Worm (Caenorhabditis elegans) whole organism, early embryonic: ENCODE measurements around the gene tars-1.

Source experiments
- B0310.2 ChIP-seq: sonication (generic microtip); optimal IDR thresholded peaks from 2 replicates; lab custom pipeline; 2016; ENCODE audit warnings: mild to moderate bottlenecking, missing genetic modification characterization, missing compliant biosample characterization
- F13C5.2 ChIP-seq: sonication (generic microtip); optimal IDR thresholded peaks from 2 replicates; lab custom pipeline; 2017; ENCODE audit warnings: mild to moderate bottlenecking, missing genetic modification characterization, inconsistent platforms, missing compliant biosample characterization
- aly-1 ChIP-seq: sonication (generic microtip); optimal IDR thresholded peaks from 2 replicates; lab custom pipeline; 2016; ENCODE audit warnings: missing genetic modification characterization, missing compliant biosample characterization
- ama-1 ChIP-seq: fragments of 150-350 bp; optimal IDR thresholded peaks from 2 replicates; lab custom pipeline; 2014
- ceh-13 ChIP-seq: fragments of 200-800 bp; sonication (Bioruptor generic); optimal IDR thresholded peaks from 2 replicates; lab custom pipeline; 2018; ENCODE audit warnings: mild to moderate bottlenecking, missing genetic modification characterization, missing compliant biosample characterization
- ceh-36 ChIP-seq: sonication (generic microtip); optimal IDR thresholded peaks from 2 replicates; lab custom pipeline; 2016; ENCODE audit warnings: missing genetic modification characterization, inconsistent platforms, missing compliant biosample characterization
- ets-7 ChIP-seq: sonication (generic microtip); optimal IDR thresholded peaks from 2 replicates; lab custom pipeline; 2016; ENCODE audit warnings: missing genotype, missing genetic modification characterization, missing compliant biosample characterization
- flt-1 ChIP-seq: fragments of 200-800 bp; sonication (Bioruptor generic); IDR thresholded peaks from 2 replicates; pipeline ENCODE4 v1.3.6; 2022; ENCODE audit warnings: missing genetic modification characterization, missing compliant biosample characterization
- hmbx-1 ChIP-seq: sonication (generic microtip); optimal IDR thresholded peaks from 2 replicates; lab custom pipeline; 2016; ENCODE audit warnings: mild to moderate bottlenecking, missing genetic modification characterization, missing compliant biosample characterization
- hmg-4 ChIP-seq: fragments of 200-800 bp; sonication (Bioruptor generic); optimal IDR thresholded peaks from 2 replicates; lab custom pipeline; 2018; ENCODE audit warnings: mild to moderate bottlenecking, missing genetic modification characterization, missing compliant biosample characterization
- hnd-1 ChIP-seq: sonication (generic microtip); optimal IDR thresholded peaks from 2 replicates; lab custom pipeline; 2016; ENCODE audit warnings: missing genetic modification characterization, missing compliant biosample characterization
- pes-1 ChIP-seq: fragments of 200-800 bp; sonication (Bioruptor generic); IDR thresholded peaks from 2 replicates; pipeline ENCODE4 v1.3.6; 2022; ENCODE audit warnings: missing genetic modification reagents, missing genetic modification characterization, missing compliant biosample characterization
- scrt-1 ChIP-seq: fragments of 200-800 bp; sonication (Bioruptor generic); IDR thresholded peaks from 2 replicates; pipeline ENCODE4 v1.3.6; 2022; ENCODE audit warnings: missing genetic modification characterization, missing compliant biosample characterization
- sea-1 ChIP-seq: fragments of 200-800 bp; sonication (Bioruptor generic); conservative IDR thresholded peaks from 2 replicates; pipeline ENCODE4 v1.3.6; 2022; ENCODE audit warnings: missing genetic modification characterization, missing compliant biosample characterization
- tbx-11 ChIP-seq: fragments of 200-800 bp; sonication (Bioruptor generic); IDR thresholded peaks from 2 replicates; pipeline ENCODE4 v1.3.6; 2022; ENCODE audit warnings: missing genetic modification characterization, missing compliant biosample characterization
- tbx-37 ChIP-seq: fragments of 200-800 bp; sonication (Bioruptor generic); conservative IDR thresholded peaks from 2 replicates; pipeline ENCODE4 v1.3.6; 2022; ENCODE audit warnings: missing genetic modification reagents, missing genetic modification characterization, missing compliant biosample characterization
- tra-4 ChIP-seq: sonication (generic microtip); optimal IDR thresholded peaks from 2 replicates; lab custom pipeline; 2017; ENCODE audit warnings: missing genetic modification characterization, missing compliant biosample characterization

tars-1 gene

ce11 chrII:11688643-11689042 lies 6.8 kb downstream of the tars-1 start, which contains the start of gene kel-1:
TSS of gene kel-1 (plus strand) at chrII:11688943.
- TF ChIP-seq hmbx-1 (no peak), hnd-1 (tag; lab: Kevin White, UChicago) (no peak), tbx-11 (no peak), pes-1 (no peak), flt-1 (GFP tag; lab: Robert Waterston, UW) (no peak), aly-1 (tag; lab: Kevin White, UChicago) (no peak), hmg-4 (no peak), B0310.2 (tag; lab: Kevin White, UChicago) (no peak), ama-1 (lab: Kevin White, UChicago) (no peak)

DNA sequence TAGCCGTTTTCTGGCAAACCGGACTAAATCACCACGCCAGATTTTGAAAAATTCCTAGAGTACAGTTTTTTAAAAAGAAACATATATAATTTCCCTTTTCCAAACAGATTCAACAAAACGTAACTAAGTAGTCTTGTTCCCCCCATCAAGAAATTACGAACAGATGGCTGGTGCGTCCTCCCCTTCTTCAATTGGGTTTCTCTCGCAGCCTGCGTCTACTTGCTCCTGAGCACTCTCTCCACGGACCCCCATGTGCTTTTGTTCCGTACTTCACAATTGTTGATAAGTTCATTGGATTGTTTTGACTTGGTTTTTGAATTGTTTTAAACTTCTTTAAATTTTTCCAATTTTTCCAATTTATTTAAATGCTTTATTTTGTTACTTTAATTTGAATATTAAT lies 7.4 kb downstream of the tars-1 start:
- no peak for TF ChIP-seq ama-1 (lab: Kevin White, UChicago)
- no peak for TF ChIP-seq aly-1 (tag; lab: Kevin White, UChicago)
- no peak for TF ChIP-seq hnd-1 (tag; lab: Kevin White, UChicago)
- no peak for TF ChIP-seq ceh-13 (GFP tag; lab: Kevin White, UChicago)
- no peak for TF ChIP-seq scrt-1 (GFP tag; lab: Robert Waterston, UW)
- TF ChIP-seq hmg-4: no peak
- TF ChIP-seq B0310.2 (tag; lab: Kevin White, UChicago): no peak
- no peak for TF ChIP-seq hmbx-1
- no peak for TF ChIP-seq ceh-36 (tag; lab: Kevin White, UChicago)
- no peak for TF ChIP-seq sea-1 (GFP tag; lab: Robert Waterston, UW)
- no peak for TF ChIP-seq tbx-37 (GFP tag; lab: Robert Waterston, UW)
- TF ChIP-seq F13C5.2 (tag; lab: Kevin White, UChicago): no peak
- no peak for TF ChIP-seq tra-4
- no peak for TF ChIP-seq pes-1

ce11 chrII:11685177-11685576 lies 10.3 kb downstream of the tars-1 start, which contains the start of gene C47D12.5:
TSS of gene C47D12.5 (minus strand) at chrII:11685277.
- TF ChIP-seq ceh-13 (GFP tag; lab: Kevin White, UChicago) (no peak), F13C5.2 (tag; lab: Kevin White, UChicago) (no peak), B0310.2 (tag; lab: Kevin White, UChicago) (no peak), tbx-11 (no peak), hnd-1 (tag; lab: Kevin White, UChicago) (no peak), ama-1 (lab: Kevin White, UChicago) (no peak), tra-4 (no peak), scrt-1 (GFP tag; lab: Robert Waterston, UW) (no peak), ceh-36 (tag; lab: Kevin White, UChicago) (no peak), ets-7 (tag; lab: Kevin White, UChicago) (no peak), flt-1 (GFP tag; lab: Robert Waterston, UW) (no peak)

DNA sequence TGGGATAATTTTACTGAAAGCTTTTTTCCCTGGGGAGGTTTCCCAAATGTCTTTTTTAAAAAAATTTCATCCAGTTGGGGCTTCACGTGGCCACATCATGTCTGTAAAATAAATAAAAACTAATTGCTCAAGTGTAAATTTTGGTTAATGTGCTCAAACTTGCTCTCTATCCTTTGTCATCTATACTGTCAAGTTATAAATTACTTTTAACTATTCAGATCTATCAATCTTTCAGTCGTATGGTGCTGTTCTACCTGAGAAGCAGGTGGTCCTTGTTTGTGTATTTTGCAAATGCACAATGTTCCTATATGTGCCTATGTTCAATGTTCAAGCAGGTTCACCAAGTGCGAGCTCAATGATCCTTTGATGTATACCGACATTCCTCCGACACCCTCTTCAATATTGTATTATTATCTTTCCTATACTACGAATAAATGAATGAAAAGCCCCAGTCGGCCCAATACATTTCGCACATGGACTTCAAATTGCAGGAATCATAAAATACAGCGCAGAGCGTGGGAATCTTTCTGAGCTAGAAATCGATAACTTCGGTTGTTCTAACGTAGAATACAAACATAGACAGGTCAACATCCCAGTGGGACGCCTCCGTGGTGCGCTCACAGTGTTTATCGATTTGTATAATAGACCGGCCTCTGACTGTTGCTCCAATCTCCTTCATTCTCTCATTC lies 14.2 kb downstream of the tars-1 start, which contains the start of the genes sfxn-1.4 and C47D12.4:
sfxn-1.4 (minus strand) TSS at position 101 of the 689 bp plus-strand sequence.
C47D12.4 (plus strand) TSS at position 639 of the 689 bp plus-strand sequence.
- TF ChIP-seq ama-1 (lab: Kevin White, UChicago) (no peak), flt-1 (GFP tag; lab: Robert Waterston, UW) (no peak), B0310.2 (tag; lab: Kevin White, UChicago) (no peak), ceh-36 (tag; lab: Kevin White, UChicago) (no peak), pes-1 (no peak), tbx-11 (no peak), hmg-4 (no peak), hnd-1 (tag; lab: Kevin White, UChicago) (no peak), ceh-13 (GFP tag; lab: Kevin White, UChicago) (no peak), tra-4 (no peak), aly-1 (tag; lab: Kevin White, UChicago) (no peak), scrt-1 (GFP tag; lab: Robert Waterston, UW) (no peak), ets-7 (tag; lab: Kevin White, UChicago) (no peak), sea-1 (GFP tag; lab: Robert Waterston, UW) (no peak), hmbx-1 (no peak)

- no peak for TF ChIP-seq ceh-36 (tag; lab: Kevin White, UChicago)
- no peak for TF ChIP-seq sea-1 (GFP tag; lab: Robert Waterston, UW)
- TF ChIP-seq ama-1 (lab: Kevin White, UChicago): no peak
- no peak for TF ChIP-seq flt-1 (GFP tag; lab: Robert Waterston, UW)
- TF ChIP-seq tra-4: no peak
- TF ChIP-seq aly-1 (tag; lab: Kevin White, UChicago): no peak
- no peak for TF ChIP-seq B0310.2 (tag; lab: Kevin White, UChicago)
- TF ChIP-seq tbx-11: no peak
Measured at ce11 chrII:11680220-11680619, 15.2 kb downstream of the tars-1 start.

- TF ChIP-seq flt-1 (GFP tag; lab: Robert Waterston, UW): 0 out of 2 replicates have a peak, but pooled peaks have one; percentile 48
- TF ChIP-seq F13C5.2 (tag; lab: Kevin White, UChicago): peak; percentile 39
- no peak for TF ChIP-seq sea-1 (GFP tag; lab: Robert Waterston, UW)
- TF ChIP-seq aly-1 (tag; lab: Kevin White, UChicago): no peak
Measured at ce11 chrII:11675877-11676473, 19.5 kb downstream of the tars-1 start, which contains the start of the genes trr-1 and C47D12.2. TSS of gene trr-1 (minus strand) at chrII:11675927. TSS of gene C47D12.2 (plus strand) at chrII:11676306.

DNA sequence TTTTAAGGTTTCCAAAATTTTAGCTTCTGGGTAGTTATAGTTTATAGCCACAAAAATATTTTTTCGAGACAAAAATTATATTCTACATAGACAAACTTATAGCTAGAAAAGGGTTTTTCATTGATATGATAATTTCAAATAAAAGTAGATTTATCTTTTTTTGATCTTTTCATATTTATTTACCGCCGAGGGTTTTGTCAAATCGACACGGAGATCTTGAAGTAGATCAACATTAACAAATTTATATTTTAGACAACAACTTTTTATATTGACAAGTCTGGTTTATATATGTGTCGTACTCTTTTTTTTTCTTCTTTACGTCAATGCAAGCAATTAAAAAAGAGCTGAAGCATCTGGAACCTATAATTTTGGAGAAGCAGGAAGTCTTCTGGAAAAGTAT lies 36.6 kb downstream of the tars-1 start:
- TF ChIP-seq F13C5.2 (tag; lab: Kevin White, UChicago) (no peak), ceh-13 (GFP tag; lab: Kevin White, UChicago) (no peak), pes-1 (no peak), tra-4 (no peak), aly-1 (tag; lab: Kevin White, UChicago) (no peak), ceh-36 (tag; lab: Kevin White, UChicago) (no peak), ets-7 (tag; lab: Kevin White, UChicago) (no peak), ama-1 (lab: Kevin White, UChicago) (no peak), tbx-37 (GFP tag; lab: Robert Waterston, UW) (no peak), flt-1 (GFP tag; lab: Robert Waterston, UW) (no peak), sea-1 (GFP tag; lab: Robert Waterston, UW) (no peak), B0310.2 (tag; lab: Kevin White, UChicago) (no peak), scrt-1 (GFP tag; lab: Robert Waterston, UW) (no peak), tbx-11 (no peak), hmbx-1 (no peak), hmg-4 (no peak)
